Worm (Caenorhabditis elegans) whole organism, midembryonic: Measurements from ENCODE around the gene T13C2.3.

Source experiments
- T22C8.4 ChIP-seq: fragments of 200-800 bp; sonication (Bioruptor generic); IDR thresholded peaks from 2 replicates; pipeline ENCODE4 v1.3.6; 2022; ENCODE audit warnings: missing genetic modification characterization, missing compliant biosample characterization
- cog-1 ChIP-seq: sonication (generic microtip); optimal IDR thresholded peaks from 2 replicates; lab custom pipeline; 2016; ENCODE audit warnings: missing genetic modification characterization, missing compliant biosample characterization
- flt-1 ChIP-seq: fragments of 200-800 bp; sonication (Bioruptor generic); IDR thresholded peaks from 2 replicates; pipeline ENCODE4 v1.3.6; 2022; ENCODE audit warnings: missing genetic modification characterization, missing compliant biosample characterization
- klf-2 ChIP-seq: fragments of 200-800 bp; sonication (Bioruptor generic); conservative IDR thresholded peaks from 2 replicates; pipeline ENCODE4 v1.3.6; 2022; ENCODE audit warnings: missing genetic modification reagents, missing genetic modification characterization, missing compliant biosample characterization
- med-1 ChIP-seq: sonication (generic microtip); optimal IDR thresholded peaks from 2 replicates; lab custom pipeline; 2017; ENCODE audit warnings: missing genetic modification characterization, mild to moderate bottlenecking, missing compliant biosample characterization, antibody characterized with exemption, missing genetic modification reagents; ENCODE audit not compliant: insufficient read depth
- ref-1 ChIP-seq: fragments of 200-800 bp; sonication (Bioruptor generic); conservative IDR thresholded peaks from 2 replicates; pipeline ENCODE4 v1.3.6; 2022; ENCODE audit warnings: missing genetic modification reagents, missing genetic modification characterization, missing compliant biosample characterization
- tab-1 ChIP-seq: fragments of 200-800 bp; sonication (Bioruptor generic); IDR thresholded peaks from 2 replicates; pipeline ENCODE4 v1.3.6; 2022; ENCODE audit warnings: missing genetic modification characterization, missing compliant biosample characterization
- ztf-23 ChIP-seq: fragments of 200-800 bp; sonication (Bioruptor generic); IDR thresholded peaks from 2 replicates; pipeline ENCODE4 v1.3.6; 2022; ENCODE audit warnings: missing genetic modification reagents, missing genetic modification characterization, missing compliant biosample characterization
- ztf-29 ChIP-seq: fragments of 200-800 bp; sonication (Bioruptor generic); IDR thresholded peaks from 2 replicates; pipeline ENCODE4 v1.3.6; 2022; ENCODE audit warnings: missing genetic modification reagents, missing genetic modification characterization, missing compliant biosample characterization

T13C2.3 gene

ce11 chrII:6800104-6800711 lies 11.2 kb downstream of the T13C2.3 start, which contains the start of gene F31E8.4:
TSS of gene F31E8.4 (minus strand) at chrII:6800154.
- TF ChIP-seq tab-1 (GFP tag; lab: Robert Waterston, UW): 0 out of 2 replicates have a peak, but pooled peaks have one; percentile 23
- no peak for TF ChIP-seq med-1 (GFP tag; lab: Kevin White, UChicago)
- TF ChIP-seq flt-1: no peak

- TF ChIP-seq ref-1: no peak
- no peak for TF ChIP-seq flt-1
- TF ChIP-seq ztf-29: no peak
- no peak for TF ChIP-seq med-1 (GFP tag; lab: Kevin White, UChicago)
- TF ChIP-seq tab-1 (GFP tag; lab: Robert Waterston, UW): no peak
- no peak for TF ChIP-seq T22C8.4
- TF ChIP-seq ztf-23 (GFP tag; lab: Robert Waterston, UW): no peak
- no peak for TF ChIP-seq klf-2 (GFP tag; lab: Robert Waterston, UW)
These were observed 12.2 kb downstream of the T13C2.3 start for ce11 chrII:6801262-6801661.

ce11 chrII:6803024-6803423 lies 14.0 kb downstream of the T13C2.3 start, which contains the start of gene tab-1:
TSS of gene tab-1 (plus strand) at chrII:6803324.
- no peak for TF ChIP-seq T22C8.4
- TF ChIP-seq ztf-23 (GFP tag; lab: Robert Waterston, UW): no peak
- no peak for TF ChIP-seq cog-1 (tag; lab: Kevin White, UChicago)
- TF ChIP-seq klf-2 (GFP tag; lab: Robert Waterston, UW): no peak
- no peak for TF ChIP-seq ztf-29
- no peak for TF ChIP-seq ref-1
- no peak for TF ChIP-seq tab-1 (GFP tag; lab: Robert Waterston, UW)
- no peak for TF ChIP-seq flt-1
- TF ChIP-seq med-1 (GFP tag; lab: Kevin White, UChicago): no peak

- TF ChIP-seq T22C8.4 (no peak), ztf-29 (no peak), tab-1 (GFP tag; lab: Robert Waterston, UW) (no peak), klf-2 (GFP tag; lab: Robert Waterston, UW) (no peak), med-1 (GFP tag; lab: Kevin White, UChicago) (no peak), ref-1 (no peak), flt-1 (no peak), cog-1 (tag; lab: Kevin White, UChicago) (no peak), ztf-23 (GFP tag; lab: Robert Waterston, UW) (no peak)
These were observed 18.1 kb downstream of the T13C2.3 start, which contains the start of gene F31E8.5 for ce11 chrII:6807162-6807561. TSS of gene F31E8.5 (minus strand) at chrII:6807262.

- TF ChIP-seq med-1 (GFP tag; lab: Kevin White, UChicago) (no peak), flt-1 (0 out of 2 replicates have a peak, but pooled peaks have one; percentile 18), klf-2 (GFP tag; lab: Robert Waterston, UW) (no peak), cog-1 (tag; lab: Kevin White, UChicago) (no peak)
These were observed 19.5 kb downstream of the T13C2.3 start for ce11 chrII:6808539-6808938.

ce11 chrII:6810663-6811062 lies 21.6 kb downstream of the T13C2.3 start, which contains the start of gene snt-1:
TSS of gene snt-1 (plus strand) at chrII:6810963.
- TF ChIP-seq flt-1 (no peak), tab-1 (GFP tag; lab: Robert Waterston, UW) (no peak), klf-2 (GFP tag; lab: Robert Waterston, UW) (no peak), T22C8.4 (no peak), cog-1 (tag; lab: Kevin White, UChicago) (no peak), ref-1 (no peak), ztf-29 (no peak), ztf-23 (GFP tag; lab: Robert Waterston, UW) (no peak), med-1 (GFP tag; lab: Kevin White, UChicago) (no peak)

- no peak for TF ChIP-seq ref-1
- TF ChIP-seq tab-1 (GFP tag; lab: Robert Waterston, UW): no peak
- TF ChIP-seq flt-1: no peak
- no peak for TF ChIP-seq T22C8.4
- TF ChIP-seq med-1 (GFP tag; lab: Kevin White, UChicago): no peak
- no peak for TF ChIP-seq cog-1 (tag; lab: Kevin White, UChicago)
- TF ChIP-seq ztf-23 (GFP tag; lab: Robert Waterston, UW): no peak
- TF ChIP-seq ztf-29: no peak
- no peak for TF ChIP-seq klf-2 (GFP tag; lab: Robert Waterston, UW)
These were observed 23.5 kb downstream of the T13C2.3 start for ce11 chrII:6812514-6812913.

- no peak for TF ChIP-seq ztf-23 (GFP tag; lab: Robert Waterston, UW)
- TF ChIP-seq med-1 (GFP tag; lab: Kevin White, UChicago): no peak
- TF ChIP-seq klf-2 (GFP tag; lab: Robert Waterston, UW): no peak
- no peak for TF ChIP-seq flt-1
- TF ChIP-seq tab-1 (GFP tag; lab: Robert Waterston, UW): no peak
- no peak for TF ChIP-seq T22C8.4
- TF ChIP-seq ref-1: no peak
- no peak for TF ChIP-seq cog-1 (tag; lab: Kevin White, UChicago)
- TF ChIP-seq ztf-29: no peak
These were observed 27.3 kb downstream of the T13C2.3 start for ce11 chrII:6816324-6816723.

- TF ChIP-seq cog-1 (tag; lab: Kevin White, UChicago) (no peak), flt-1 (no peak), ztf-23 (GFP tag; lab: Robert Waterston, UW) (no peak), ref-1 (no peak), klf-2 (GFP tag; lab: Robert Waterston, UW) (no peak), tab-1 (GFP tag; lab: Robert Waterston, UW) (no peak), ztf-29 (no peak), T22C8.4 (no peak), med-1 (GFP tag; lab: Kevin White, UChicago) (no peak)
These were observed 31.4 kb downstream of the T13C2.3 start for ce11 chrII:6820278-6820971.
